Worm (Caenorhabditis elegans) whole organism, midembryonic: ENCODE results near the gene ing-3.
A peak's percentile ranks its signal among the peaks of the same experiment; 100 is the strongest.

Source experiments
- T22C8.4 ChIP-seq: fragments of 200-800 bp; sonication (Bioruptor generic); IDR thresholded peaks from 2 replicates; pipeline ENCODE4 v1.3.6; 2022; ENCODE audit warnings: missing genetic modification characterization, missing compliant biosample characterization
- cog-1 ChIP-seq: sonication (generic microtip); optimal IDR thresholded peaks from 2 replicates; lab custom pipeline; 2016; ENCODE audit warnings: missing genetic modification characterization, missing compliant biosample characterization
- flt-1 ChIP-seq: fragments of 200-800 bp; sonication (Bioruptor generic); IDR thresholded peaks from 2 replicates; pipeline ENCODE4 v1.3.6; 2022; ENCODE audit warnings: missing genetic modification characterization, missing compliant biosample characterization
- klf-2 ChIP-seq: fragments of 200-800 bp; sonication (Bioruptor generic); conservative IDR thresholded peaks from 2 replicates; pipeline ENCODE4 v1.3.6; 2022; ENCODE audit warnings: missing genetic modification reagents, missing genetic modification characterization, missing compliant biosample characterization
- med-1 ChIP-seq: sonication (generic microtip); optimal IDR thresholded peaks from 2 replicates; lab custom pipeline; 2017; ENCODE audit warnings: missing genetic modification characterization, mild to moderate bottlenecking, missing compliant biosample characterization, antibody characterized with exemption, missing genetic modification reagents; ENCODE audit not compliant: insufficient read depth
- ref-1 ChIP-seq: fragments of 200-800 bp; sonication (Bioruptor generic); conservative IDR thresholded peaks from 2 replicates; pipeline ENCODE4 v1.3.6; 2022; ENCODE audit warnings: missing genetic modification reagents, missing genetic modification characterization, missing compliant biosample characterization
- tab-1 ChIP-seq: fragments of 200-800 bp; sonication (Bioruptor generic); IDR thresholded peaks from 2 replicates; pipeline ENCODE4 v1.3.6; 2022; ENCODE audit warnings: missing genetic modification characterization, missing compliant biosample characterization
- ztf-23 ChIP-seq: fragments of 200-800 bp; sonication (Bioruptor generic); IDR thresholded peaks from 2 replicates; pipeline ENCODE4 v1.3.6; 2022; ENCODE audit warnings: missing genetic modification reagents, missing genetic modification characterization, missing compliant biosample characterization
- ztf-29 ChIP-seq: fragments of 200-800 bp; sonication (Bioruptor generic); IDR thresholded peaks from 2 replicates; pipeline ENCODE4 v1.3.6; 2022; ENCODE audit warnings: missing genetic modification reagents, missing genetic modification characterization, missing compliant biosample characterization

The ing-3 gene

DNA sequence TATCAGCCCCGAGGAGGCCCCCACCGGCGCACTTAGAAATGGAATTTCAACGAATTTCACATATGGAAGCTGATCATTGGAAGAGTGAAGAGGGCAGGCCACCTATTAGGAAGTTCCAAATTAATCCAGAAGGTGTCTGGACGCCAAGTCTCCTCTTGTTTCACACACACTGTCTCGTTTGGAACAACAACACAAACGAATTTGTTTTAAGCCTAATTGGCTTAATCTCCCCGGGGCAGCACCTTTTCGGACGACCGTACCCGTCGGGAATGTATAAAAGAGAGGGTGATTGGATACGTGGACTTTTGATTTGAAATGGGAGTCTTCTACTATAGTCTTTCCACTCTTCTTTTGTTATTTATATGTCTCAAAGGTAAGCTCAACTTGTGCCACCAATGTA lies 40.2 kb downstream of the ing-3 start, which contains the start of gene mltn-3:
Gene mltn-3 (plus strand): TSS at position 301 of the 400 bp plus-strand sequence.
- TF ChIP-seq T22C8.4, result no peak
- TF ChIP-seq med-1 (GFP tag; lab: Kevin White, UChicago), result no peak
- no peak for TF ChIP-seq klf-2 (GFP tag; lab: Robert Waterston, UW)
- no peak for TF ChIP-seq ztf-23 (GFP tag; lab: Robert Waterston, UW)
- no peak for TF ChIP-seq ztf-29 (GFP tag; lab: Robert Waterston, UW)
- no peak for TF ChIP-seq flt-1 (GFP tag; lab: Robert Waterston, UW)
- no peak for TF ChIP-seq tab-1 (GFP tag; lab: Robert Waterston, UW)
- no peak for TF ChIP-seq ref-1 (GFP tag; lab: Robert Waterston, UW)
- TF ChIP-seq cog-1 (tag; lab: Kevin White, UChicago), result no peak

DNA sequence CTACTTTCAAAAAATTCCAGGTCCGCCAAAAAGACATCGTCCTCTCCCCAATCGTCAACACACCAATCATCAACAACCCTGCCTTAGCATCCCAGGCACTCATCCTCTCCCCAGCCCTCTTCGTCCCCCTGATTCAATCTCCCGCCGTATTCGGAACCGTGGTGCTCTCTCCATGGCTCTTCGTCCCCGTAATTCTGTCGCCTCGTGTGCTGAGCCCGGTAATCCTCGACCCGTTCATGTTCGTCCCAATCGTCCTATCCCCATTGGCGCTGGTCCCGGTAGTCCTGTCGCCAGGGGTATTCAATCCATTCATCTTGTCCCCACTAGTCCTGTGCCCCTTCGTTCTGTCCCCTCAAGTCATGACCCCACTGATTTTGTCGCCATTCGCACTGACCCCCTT lies 43.3 kb downstream of the ing-3 start:
- TF ChIP-seq klf-2 (GFP tag; lab: Robert Waterston, UW) (no peak), ztf-23 (GFP tag; lab: Robert Waterston, UW) (0 out of 2 replicates have a peak, but pooled peaks have one; percentile 6), tab-1 (GFP tag; lab: Robert Waterston, UW) (no peak), ref-1 (GFP tag; lab: Robert Waterston, UW) (no peak), ztf-29 (GFP tag; lab: Robert Waterston, UW) (no peak), cog-1 (tag; lab: Kevin White, UChicago) (no peak)

DNA sequence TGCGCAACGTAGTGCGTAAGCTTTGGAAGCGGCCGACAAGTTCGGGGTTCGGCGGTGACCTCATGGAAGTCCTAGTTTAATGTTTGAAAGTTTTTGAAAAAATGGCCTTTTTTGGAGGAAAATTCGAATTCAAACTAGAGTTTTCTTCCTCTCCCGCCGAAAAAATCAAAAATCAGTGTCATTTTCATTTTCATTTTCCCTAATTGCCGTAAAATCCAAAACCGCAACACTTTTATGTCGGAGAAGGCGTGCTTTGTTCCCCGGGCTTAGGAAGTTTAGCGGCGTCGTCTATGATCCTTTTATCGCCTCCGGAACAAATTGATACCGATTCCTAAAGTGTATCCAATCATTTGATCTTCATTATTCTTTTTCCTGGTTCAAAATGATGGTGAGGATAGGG lies 49.1 kb downstream of the ing-3 start, which contains the start of gene mltn-5:
Gene mltn-5 (plus strand): TSS at position 301 of the 400 bp plus-strand sequence.
- TF ChIP-seq med-1 (GFP tag; lab: Kevin White, UChicago) (no peak), T22C8.4 (no peak), ztf-29 (GFP tag; lab: Robert Waterston, UW) (no peak), tab-1 (GFP tag; lab: Robert Waterston, UW) (no peak), ref-1 (GFP tag; lab: Robert Waterston, UW) (no peak), klf-2 (GFP tag; lab: Robert Waterston, UW) (no peak), flt-1 (GFP tag; lab: Robert Waterston, UW) (no peak), cog-1 (tag; lab: Kevin White, UChicago) (no peak), ztf-23 (GFP tag; lab: Robert Waterston, UW) (no peak)

DNA sequence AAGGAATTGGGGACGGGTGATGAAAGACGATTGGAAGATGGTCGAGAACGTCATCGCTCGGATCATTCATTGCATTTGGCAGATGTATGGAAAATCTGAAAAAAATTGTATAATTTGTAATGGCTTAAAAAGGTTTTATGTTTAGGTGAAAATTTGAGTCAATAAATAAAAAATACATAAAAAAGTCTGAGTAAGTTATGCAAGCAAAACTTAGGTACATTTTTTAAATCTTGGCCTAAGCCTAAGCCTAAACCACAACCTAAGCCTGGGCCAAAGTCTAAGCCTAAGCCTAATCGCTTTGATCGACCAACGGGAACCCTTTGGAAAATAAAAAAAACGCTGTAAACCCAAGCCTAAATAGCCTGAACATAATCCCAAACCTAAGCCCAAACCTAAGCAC lies 56.1 kb downstream of the ing-3 start, which contains the start of gene hot-3:
Gene hot-3 (minus strand): TSS at position 101 of the 400 bp plus-strand sequence.
- TF ChIP-seq flt-1 (GFP tag; lab: Robert Waterston, UW) (no peak), cog-1 (tag; lab: Kevin White, UChicago) (no peak), T22C8.4 (no peak), ref-1 (GFP tag; lab: Robert Waterston, UW) (no peak), ztf-23 (GFP tag; lab: Robert Waterston, UW) (no peak), ztf-29 (GFP tag; lab: Robert Waterston, UW) (no peak), klf-2 (GFP tag; lab: Robert Waterston, UW) (no peak), med-1 (GFP tag; lab: Kevin White, UChicago) (no peak)
